Fruit fly (Drosophila melanogaster): ENCODE measurements around the gene CG9837.

DNA sequence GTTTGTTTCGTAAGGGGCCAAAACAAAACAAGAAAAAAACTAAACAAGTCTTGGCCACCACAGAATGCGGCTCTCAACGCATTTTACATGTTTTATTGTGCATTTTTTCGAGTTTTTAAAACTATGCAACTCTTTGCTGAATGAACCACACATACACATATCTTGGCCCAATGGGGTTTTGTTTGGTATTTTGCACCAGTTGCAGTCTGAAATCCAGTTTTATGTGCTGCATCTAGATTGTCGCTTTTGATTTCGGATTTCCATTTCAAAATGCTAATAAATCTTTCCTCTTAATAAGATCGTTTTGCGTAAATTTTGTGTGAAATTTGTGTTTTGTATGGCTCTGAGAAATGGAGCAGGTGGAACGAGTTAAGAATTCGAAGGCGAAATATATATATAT, 40.3 kb upstream of the CG9837 start:
- TF ChIP-seq esn (GFP tag; optimal IDR thresholded peaks at IDR 0.05): no peak
- TF ChIP-seq lz (GFP tag; optimal IDR thresholded peaks at IDR 0.05): no peak
- no peak for TF ChIP-seq CG8119 (GFP tag; IDR thresholded peaks at IDR 0.05)
- TF ChIP-seq Eip93F (GFP tag; optimal IDR thresholded peaks at IDR 0.05): no peak
- no peak for TF ChIP-seq CG16779 (tag; optimal IDR thresholded peaks at IDR 0.05)
- TF ChIP-seq Lpt (GFP tag; optimal IDR thresholded peaks at IDR 0.05): no peak
- TF ChIP-seq acj6 (GFP tag; optimal IDR thresholded peaks at IDR 0.05): no peak
- TF ChIP-seq topi (GFP tag; optimal IDR thresholded peaks at IDR 0.05): no peak
- no peak for TF ChIP-seq CG7368 (GFP tag; optimal IDR thresholded peaks at IDR 0.05)
- no peak for TF ChIP-seq CG15336 (GFP tag; IDR thresholded peaks at IDR 0.05)
- no peak for TF ChIP-seq svp (GFP tag)
- no peak for TF ChIP-seq Sox102F (GFP tag; optimal IDR thresholded peaks at IDR 0.05)
- TF ChIP-seq salr (GFP tag; optimal IDR thresholded peaks at IDR 0.05): no peak
- TF ChIP-seq CG10669 (GFP tag; optimal IDR thresholded peaks at IDR 0.05): no peak

Measured in whole organism, prepupa.